Fruit fly (Drosophila melanogaster) whole organism, pupa: Measurements from ENCODE around the gene CG6661.

Experiments used
- CG10348 ChIP-seq: fragments of 200-800 bp; sonication (Bioruptor generic); IDR thresholded peaks from 2 replicates; pipeline ENCODE4 v1.3.6; 2022; ENCODE audit warnings: missing biosample characterization, missing genetic modification characterization
- CG15710 ChIP-seq: fragments of 200-800 bp; sonication (Bioruptor generic); optimal IDR thresholded peaks from 2 replicates; lab custom pipeline; 2018; ENCODE audit warnings: missing biosample characterization, mild to moderate bottlenecking, missing genetic modification characterization, moderate library complexity
- CG17806 ChIP-seq: fragments of 200-800 bp; sonication (Bioruptor generic); optimal IDR thresholded peaks from 2 replicates; lab custom pipeline; 2018; ENCODE audit warnings: missing biosample characterization, mild to moderate bottlenecking, missing genetic modification characterization, moderate library complexity
- CG34367 ChIP-seq: fragments of 200-800 bp; sonication (Bioruptor generic); optimal IDR thresholded peaks from 2 replicates; lab custom pipeline; 2018; ENCODE audit warnings: missing biosample characterization, mild to moderate bottlenecking, missing genetic modification characterization
- CG8301 ChIP-seq: fragments of 200-800 bp; sonication (Bioruptor generic); optimal IDR thresholded peaks from 2 replicates; lab custom pipeline; 2018; ENCODE audit warnings: missing biosample characterization, mild to moderate bottlenecking, missing genetic modification characterization
- Pif1B ChIP-seq: fragments of 200-800 bp; sonication (Bioruptor generic); optimal IDR thresholded peaks from 3 replicates; lab custom pipeline; 2016; ENCODE audit warnings: missing biosample characterization, missing genetic modification characterization

DNA sequence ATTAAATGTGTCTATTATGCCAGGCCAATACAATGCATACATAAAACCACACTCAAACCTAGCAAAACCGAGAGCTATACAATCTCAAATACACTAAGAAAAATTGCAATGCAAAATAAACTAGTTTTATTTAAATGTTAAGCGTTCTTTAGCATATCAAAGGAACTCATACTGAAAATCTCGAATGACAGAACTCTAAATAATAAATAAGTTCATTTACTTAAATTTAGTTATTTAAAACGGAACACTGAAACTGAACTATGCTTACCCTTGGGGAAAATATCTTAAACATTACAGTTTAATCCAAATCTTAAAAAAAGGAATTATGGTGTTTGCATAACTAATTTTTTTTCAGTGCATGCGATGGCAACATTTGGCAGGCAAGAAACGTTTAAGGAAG, 51.6 kb downstream of the CG6661 start:
- no peak for TF ChIP-seq Pif1B
- TF ChIP-seq CG34367 (tag; lab: Kevin White, UChicago) = no peak
- TF ChIP-seq CG17806 (tag; lab: Kevin White, UChicago) = no peak
- no peak for TF ChIP-seq CG10348 (GFP tag; lab: Robert Waterston, UW)
- TF ChIP-seq CG15710 = no peak
- no peak for TF ChIP-seq CG8301
